Fruit fly (Drosophila melanogaster) whole organism, prepupa: Measurements from ENCODE around the gene Tcs3.

Source experiments
- CG16779 ChIP-seq: fragments of 200-800 bp; sonication (Bioruptor generic); optimal IDR thresholded peaks from 3 replicates; lab custom pipeline; 2017; ENCODE audit warnings: missing biosample characterization, mild to moderate bottlenecking, missing genetic modification characterization
- CG31627 ChIP-seq: fragments of 200-800 bp; sonication (Bioruptor generic); optimal IDR thresholded peaks from 3 replicates; lab custom pipeline; 2016; ENCODE audit warnings: missing biosample characterization, missing genetic modification characterization
- CG3919 ChIP-seq: fragments of 200-800 bp; sonication (Bioruptor generic); optimal IDR thresholded peaks from 3 replicates; lab custom pipeline; 2016; ENCODE audit warnings: missing biosample characterization, missing genetic modification characterization
- CG9139 ChIP-seq: fragments of 200-800 bp; sonication (Bioruptor generic); optimal IDR thresholded peaks from 3 replicates; lab custom pipeline; 2017; ENCODE audit warnings: missing biosample characterization, mild to moderate bottlenecking, missing genetic modification characterization
- Ets96B ChIP-seq: fragments of 200-800 bp; optimal IDR thresholded peaks from 2 replicates; lab custom pipeline; 2019; ENCODE audit warnings: missing biosample characterization, mild to moderate bottlenecking, missing genetic modification characterization, moderate library complexity
- Hr38 ChIP-seq: sonication (Bioruptor generic); optimal IDR thresholded peaks from 2 replicates; lab custom pipeline; 2016; ENCODE audit warnings: missing biosample characterization, missing genetic modification characterization
- pdm3 ChIP-seq: fragments of 200-800 bp; sonication (Bioruptor generic); optimal IDR thresholded peaks from 3 replicates; lab custom pipeline; 2016; ENCODE audit warnings: missing biosample characterization, missing genetic modification characterization

dm6 chr3L:16356171-16356765 lies 4.5 kb downstream of the Tcs3 start:
- TF ChIP-seq Hr38 (GFP tag; lab: Kevin White, UChicago) (no peak), CG31627 (no peak), CG16779 (no peak), pdm3 (GFP tag; lab: Kevin White, UChicago) (no peak), CG9139 (GFP tag; lab: Kevin White, UChicago) (no peak), Ets96B (tag; lab: Kevin White, UChicago) (no peak), CG3919 (no peak)
